Worm (Caenorhabditis elegans) whole organism, L1 larva: Measurements from ENCODE around the gene slc-28.2.

ENCODE experiments used
- F16B12.6 ChIP-seq: fragments of 150-350 bp; optimal IDR thresholded peaks from 2 replicates; lab custom pipeline; 2014; ENCODE audit warnings: missing biosample characterization, missing genetic modification characterization
- ceh-8 ChIP-seq: fragments of 200-800 bp; sonication (Bioruptor generic); optimal IDR thresholded peaks from 2 replicates; lab custom pipeline; 2018; ENCODE audit warnings: mild to moderate bottlenecking, missing genetic modification characterization, moderate library complexity, missing compliant biosample characterization
- ceh-82 ChIP-seq, 3 experiments: fragments of 150-350 bp in 1 of 3; sonication (generic microtip) in 2 of 3; optimal IDR thresholded peaks; 2 replicates each; lab custom pipeline; 2014 to 2017; ENCODE audit warnings: missing biosample characterization in 3 of 3, missing genetic modification characterization in 3 of 3
- elt-3 ChIP-seq, 6 experiments: fragments of 150-350 bp in 1 of 6; sonication (generic microtip); optimal IDR thresholded peaks; 2 replicates each; lab custom pipeline; 2017 to 2018; ENCODE audit warnings: missing biosample characterization in 6 of 6, missing genetic modification characterization in 6 of 6, inconsistent platforms in 1 of 6
- lsy-2 ChIP-seq, 2 experiments: fragments of 150-350 bp; optimal IDR thresholded peaks; 2 replicates each; lab custom pipeline; 2014; ENCODE audit warnings: missing biosample characterization in 2 of 2, missing genetic modification characterization in 2 of 2
- snu-23 ChIP-seq: sonication (generic microtip); optimal IDR thresholded peaks from 2 replicates; lab custom pipeline; 2016; ENCODE audit warnings: missing genetic modification characterization, missing compliant biosample characterization

DNA sequence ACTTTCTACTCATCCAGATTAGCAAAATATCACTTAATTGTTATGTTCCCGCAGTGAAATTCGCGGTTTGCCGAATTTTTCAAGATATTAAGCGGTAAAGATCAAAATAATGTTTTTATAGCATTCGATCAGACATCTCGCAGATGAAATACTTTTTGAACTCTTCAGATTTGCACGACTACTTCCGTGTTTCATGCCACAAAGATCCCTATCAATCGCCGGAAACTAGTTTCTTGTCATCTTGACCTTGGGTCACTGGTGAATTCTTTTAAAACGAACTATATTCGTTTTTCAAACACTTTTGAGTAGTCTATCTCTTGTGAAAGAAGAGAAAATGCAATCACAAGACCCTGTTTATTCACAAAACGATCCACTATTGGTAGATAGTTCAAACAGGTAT is 47.0 kb upstream of the slc-28.2 start, which contains the start of gene txt-11:
- TF ChIP-seq elt-3 (tag; optimal IDR thresholded peaks at IDR 0.05; lab: Kevin White, UChicago) (no peak), snu-23 (GFP tag; lab: Kevin White, UChicago) (no peak), F16B12.6 (tag; lab: Kevin White, UChicago) (no peak), ceh-8 (no peak), lsy-2 (tag; optimal IDR thresholded peaks at IDR 0.05; lab: Kevin White, UChicago) (no peak), ceh-82 (tag; optimal IDR thresholded peaks at IDR 0.05; lab: Kevin White, UChicago) (no peak)
